Fruit fly (Drosophila melanogaster): ENCODE data around the gene CG31612.

Gene CG31612

dm6 chr2L:21795342-21795874 is at the start of gene CG31612:
Gene CG31612, minus strand, starts transcription at chr2L:21795447.
- TF ChIP-seq CG17801 (GFP tag; optimal IDR thresholded peaks at IDR 0.05; ENCODE audit: partially characterized antibody), result no peak

dm6 chr2L:21843783-21844182 is 48.5 kb upstream of the CG31612 start:
- TF ChIP-seq CG17801 (GFP tag; optimal IDR thresholded peaks at IDR 0.05; ENCODE audit: partially characterized antibody), result no peak

dm6 chr2L:21832200-21832831 is 37.1 kb upstream of the CG31612 start:
- TF ChIP-seq CG17801 (GFP tag; optimal IDR thresholded peaks at IDR 0.05; ENCODE audit: partially characterized antibody), result no peak

dm6 chr2L:21830317-21830716 is 35.1 kb upstream of the CG31612 start:
- no peak for TF ChIP-seq CG17801 (GFP tag; optimal IDR thresholded peaks at IDR 0.05; ENCODE audit: partially characterized antibody)

- no peak for TF ChIP-seq CG17801 (GFP tag; optimal IDR thresholded peaks at IDR 0.05; ENCODE audit: partially characterized antibody)
Measured at dm6 chr2L:21828791-21829184, 33.5 kb upstream of the CG31612 start.

dm6 chr2L:21827900-21828790 is 32.9 kb upstream of the CG31612 start, which contains the start of gene tsh:
Gene tsh, plus strand, starts transcription at chr2L:21828593.
- peak; percentile 35 for TF ChIP-seq CG17801 (GFP tag; optimal IDR thresholded peaks at IDR 0.05; ENCODE audit: partially characterized antibody)

- no peak for TF ChIP-seq CG17801 (GFP tag; optimal IDR thresholded peaks at IDR 0.05; ENCODE audit: partially characterized antibody)
Measured at dm6 chr2L:21819386-21819785, 24.1 kb upstream of the CG31612 start.

- no peak for TF ChIP-seq CG17801 (GFP tag; optimal IDR thresholded peaks at IDR 0.05; ENCODE audit: partially characterized antibody)
Measured at dm6 chr2L:21810098-21810497, 14.9 kb upstream of the CG31612 start.

- TF ChIP-seq CG17801 (GFP tag; optimal IDR thresholded peaks at IDR 0.05; ENCODE audit: partially characterized antibody), result no peak
Measured at dm6 chr2L:21806875-21807274, 11.6 kb upstream of the CG31612 start.

dm6 chr2L:21806359-21806758 is 11.1 kb upstream of the CG31612 start:
- TF ChIP-seq CG17801 (GFP tag; optimal IDR thresholded peaks at IDR 0.05; ENCODE audit: partially characterized antibody), result no peak

dm6 chr2L:21804105-21804504 is 8.9 kb upstream of the CG31612 start:
- TF ChIP-seq CG17801 (GFP tag; optimal IDR thresholded peaks at IDR 0.05; ENCODE audit: partially characterized antibody), result no peak

dm6 chr2L:21794547-21795341 is 503 bp downstream of the CG31612 start:
- TF ChIP-seq CG17801 (GFP tag; optimal IDR thresholded peaks at IDR 0.05; ENCODE audit: partially characterized antibody), result peak; percentile 98

dm6 chr2L:21792831-21793230 is 2.4 kb downstream of the CG31612 start:
- no peak for TF ChIP-seq CG17801 (GFP tag; optimal IDR thresholded peaks at IDR 0.05; ENCODE audit: partially characterized antibody)

- TF ChIP-seq CG17801 (GFP tag; optimal IDR thresholded peaks at IDR 0.05; ENCODE audit: partially characterized antibody), result no peak
Measured at dm6 chr2L:21791980-21792379, 3.3 kb downstream of the CG31612 start.

dm6 chr2L:21789456-21790065 is 5.7 kb downstream of the CG31612 start:
- TF ChIP-seq CG17801 (GFP tag; optimal IDR thresholded peaks at IDR 0.05; ENCODE audit: partially characterized antibody), result no peak
